Worm (Caenorhabditis elegans): ENCODE results near the gene txdc-17.
"Not testable (repeated sequence)": the region's sequence is repeated elsewhere in the genome, so short reads cannot be mapped to it uniquely, and the experiment has no call there.

txdc-17 gene

DNA sequence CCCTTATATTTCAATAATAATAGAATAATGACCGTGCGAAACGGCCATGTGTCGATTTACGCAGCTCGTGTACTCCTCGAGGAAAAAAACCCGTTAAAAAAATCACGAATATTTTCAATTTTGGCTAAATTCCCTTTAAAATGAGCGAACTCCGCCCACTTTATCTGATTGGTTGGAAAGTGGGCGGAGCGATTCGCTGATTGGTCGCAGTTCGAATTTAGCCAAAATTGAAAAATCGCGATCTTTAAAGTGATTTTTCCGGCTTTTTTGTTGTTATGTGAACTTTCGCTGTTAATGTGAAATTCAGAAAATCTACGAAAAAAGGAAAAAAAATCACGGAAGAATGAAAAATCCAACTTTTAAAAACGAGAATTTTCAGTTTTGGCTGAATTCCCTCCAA lies 16.6 kb upstream of the txdc-17 start:
- TF ChIP-seq him-1 (tag; optimal IDR thresholded peaks at IDR 0.05) (no peak), dao-5 (tag; optimal IDR thresholded peaks at IDR 0.05) (no peak), W03F9.2 (tag; optimal IDR thresholded peaks at IDR 0.05) (no peak)

DNA sequence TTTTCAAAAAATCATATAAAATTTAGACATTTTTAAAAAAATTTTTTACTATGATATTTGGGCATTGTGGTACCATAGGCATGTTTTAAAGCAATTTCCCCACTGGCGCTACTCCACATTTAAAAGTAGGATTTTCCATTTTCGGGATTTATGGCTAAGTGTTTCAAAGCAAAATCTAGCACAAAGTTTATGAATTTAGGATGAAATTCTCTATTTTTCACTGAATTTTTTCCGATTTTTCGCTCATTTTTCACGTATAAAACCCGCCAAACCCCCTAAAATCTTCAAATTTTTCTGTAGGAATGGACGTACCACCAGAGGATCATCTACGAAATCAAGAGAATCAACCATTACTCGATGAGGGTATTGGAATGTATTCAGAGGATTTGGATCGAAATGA lies 15.5 kb upstream of the txdc-17 start, which contains the start of gene pipp-4P:
Gene pipp-4P (plus strand): TSS at position 301 of the 400 bp plus-strand sequence.
- TF ChIP-seq him-1 (tag; optimal IDR thresholded peaks at IDR 0.05) (no peak), dao-5 (tag; optimal IDR thresholded peaks at IDR 0.05) (no peak), W03F9.2 (tag; optimal IDR thresholded peaks at IDR 0.05) (no peak)

DNA sequence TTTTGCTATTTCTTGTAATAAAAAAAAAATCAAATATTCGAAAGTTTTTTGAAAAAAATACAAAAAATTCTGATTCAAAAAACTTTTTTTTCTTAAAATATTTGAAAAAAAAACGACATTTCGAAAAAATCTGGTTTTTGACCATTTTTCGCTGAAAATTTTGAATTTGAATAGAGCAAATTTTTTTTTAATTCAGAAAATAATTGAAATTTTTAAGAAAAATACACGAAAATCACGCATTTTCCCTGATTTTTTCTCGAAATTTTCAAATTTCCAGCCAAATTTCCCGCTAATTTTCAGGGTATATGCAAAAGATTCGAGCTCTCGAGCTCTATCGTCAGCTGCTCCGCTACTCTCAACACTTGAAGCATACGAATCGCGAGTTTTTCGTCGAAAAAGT lies 7.7 kb upstream of the txdc-17 start, which contains the start of gene Y71H2AM.1:
Gene Y71H2AM.1 (plus strand): TSS at position 301 of the 400 bp plus-strand sequence.
- no peak for TF ChIP-seq him-1 (tag; optimal IDR thresholded peaks at IDR 0.05)
- no peak for TF ChIP-seq dao-5 (tag; optimal IDR thresholded peaks at IDR 0.05)
- no peak for TF ChIP-seq W03F9.2 (tag; optimal IDR thresholded peaks at IDR 0.05)

DNA sequence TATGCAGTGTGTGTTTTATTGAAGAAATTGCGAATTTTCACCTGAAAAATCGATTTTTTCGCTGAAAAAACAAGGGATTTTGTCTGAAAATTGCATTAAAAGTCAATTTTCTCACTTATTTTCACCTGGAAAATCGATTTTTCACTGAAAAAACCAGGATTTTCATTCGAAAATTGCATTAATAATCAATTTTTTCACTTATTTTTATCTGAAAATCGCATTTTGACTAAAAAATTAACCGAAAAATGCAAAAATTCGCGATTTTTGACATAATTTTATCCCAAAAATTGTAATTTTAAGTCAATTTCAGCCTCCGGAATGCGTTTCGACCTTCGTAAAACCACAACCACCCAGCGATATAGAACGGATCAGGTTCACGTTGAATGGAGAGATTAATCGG lies 2.0 kb upstream of the txdc-17 start, which contains the start of gene Y71H2AM.29:
Gene Y71H2AM.29 (plus strand): TSS at position 301 of the 400 bp plus-strand sequence.
- TF ChIP-seq him-1 (tag; optimal IDR thresholded peaks at IDR 0.05) (no peak), dao-5 (tag; optimal IDR thresholded peaks at IDR 0.05) (no peak), W03F9.2 (tag; optimal IDR thresholded peaks at IDR 0.05) (no peak)

DNA sequence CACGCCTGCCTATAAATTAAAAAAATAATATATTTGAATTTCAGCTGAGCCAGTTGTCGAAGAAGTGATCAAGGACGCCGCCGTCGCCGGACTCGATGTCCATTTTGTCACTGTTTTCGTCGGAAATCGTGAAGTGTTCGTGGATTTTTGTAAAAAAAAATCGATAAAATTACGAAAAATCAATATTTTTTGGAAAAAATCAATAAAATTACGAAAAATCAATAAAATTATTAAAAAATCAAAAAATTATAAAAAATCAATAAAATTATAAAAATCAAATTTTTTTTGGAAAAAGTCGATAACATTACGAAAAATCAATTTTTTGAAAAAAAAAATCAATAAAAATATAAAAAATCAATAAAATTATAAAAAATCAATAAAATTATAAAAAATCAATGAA lies 535 bp downstream of the txdc-17 start:
- no peak for TF ChIP-seq him-1 (tag; optimal IDR thresholded peaks at IDR 0.05)
- TF ChIP-seq W03F9.2 (tag; optimal IDR thresholded peaks at IDR 0.05) = no peak
- TF ChIP-seq dao-5 (tag; optimal IDR thresholded peaks at IDR 0.05) = no peak

DNA sequence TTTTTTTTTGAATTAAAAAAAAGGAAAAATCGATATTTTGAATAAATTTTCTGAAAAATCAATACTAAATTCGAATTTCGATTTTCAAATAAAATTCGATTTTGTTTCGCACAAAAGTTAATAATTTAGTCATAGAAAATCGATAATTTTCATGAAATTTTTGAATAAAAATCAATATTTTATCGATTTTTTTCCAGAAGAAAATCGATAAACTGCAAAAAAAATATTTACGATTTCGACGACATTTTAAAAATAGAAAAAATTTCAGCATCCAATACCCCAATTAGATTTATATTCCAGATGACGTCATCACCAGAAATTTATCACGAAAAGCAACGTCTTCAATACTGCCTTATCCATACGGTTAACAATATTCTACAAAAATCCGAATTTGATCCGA lies 1.9 kb downstream of the txdc-17 start, which contains the start of gene josd-1:
Gene josd-1 (plus strand): TSS at position 301 of the 400 bp plus-strand sequence.
- TF ChIP-seq him-1 (tag; optimal IDR thresholded peaks at IDR 0.05) (no peak), W03F9.2 (tag; optimal IDR thresholded peaks at IDR 0.05) (no peak), dao-5 (tag; optimal IDR thresholded peaks at IDR 0.05) (no peak)

DNA sequence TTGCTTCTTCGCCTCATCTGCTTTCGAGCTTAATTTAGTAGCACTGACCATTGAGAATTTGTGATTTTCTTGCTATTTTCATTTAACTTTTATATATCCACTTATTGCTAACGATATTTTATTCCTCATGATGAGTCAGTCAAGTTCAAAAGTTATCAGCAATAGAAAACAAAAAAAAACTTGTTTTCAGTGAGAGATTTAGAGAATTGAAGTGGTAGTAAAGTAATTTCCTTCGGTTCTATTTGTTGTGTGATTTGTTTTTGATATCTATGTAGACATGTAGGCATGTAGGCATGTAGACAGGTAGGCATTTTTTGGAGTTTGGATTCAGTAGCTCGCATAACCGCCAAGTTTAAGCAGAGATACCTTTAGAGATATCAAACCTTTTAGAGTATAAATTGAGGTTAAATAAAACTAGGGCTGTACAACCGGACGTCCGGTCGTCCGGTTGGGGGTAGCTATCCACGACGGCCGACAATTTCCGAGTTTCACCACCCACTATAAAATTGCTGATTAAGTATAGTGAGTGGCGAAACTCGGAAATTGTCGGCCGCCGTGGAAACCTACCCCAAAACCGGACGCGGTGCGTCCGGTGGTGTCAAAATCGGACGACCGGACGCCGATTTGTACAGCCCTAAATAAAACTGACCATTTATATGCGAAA lies 6.5 kb downstream of the txdc-17 start, which contains the start of gene Y71H2AR.2:
Gene Y71H2AR.2 (minus strand): TSS at position 51 of the 664 bp plus-strand sequence.
- no peak for TF ChIP-seq dao-5 (tag; optimal IDR thresholded peaks at IDR 0.05)
- TF ChIP-seq him-1 (tag; optimal IDR thresholded peaks at IDR 0.05) = no peak
- TF ChIP-seq W03F9.2 (tag; optimal IDR thresholded peaks at IDR 0.05) = no peak

DNA sequence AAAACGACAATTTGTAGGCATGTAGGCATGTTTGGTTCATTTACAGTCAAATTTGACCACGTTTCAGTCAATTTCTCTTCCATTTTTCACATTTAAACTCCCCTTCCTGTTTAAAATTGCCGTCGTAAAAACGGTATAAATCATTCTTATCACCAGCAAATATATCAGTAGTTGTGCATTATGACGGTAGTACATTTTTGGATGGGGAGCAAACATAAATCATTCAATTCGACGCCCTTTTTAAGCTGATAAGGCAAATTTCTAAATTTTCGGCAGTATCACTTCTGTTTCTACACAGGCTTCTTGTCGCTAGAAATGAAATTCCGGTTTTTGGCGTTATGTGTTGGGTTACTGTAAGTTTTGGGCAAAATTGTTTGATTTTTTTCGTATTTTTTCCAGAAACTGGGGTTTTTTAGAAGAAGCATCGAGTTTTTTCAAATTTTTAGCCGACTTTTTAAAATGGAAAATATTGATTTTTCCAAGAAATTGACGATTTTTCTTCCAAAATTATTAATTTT lies 7.5 kb downstream of the txdc-17 start, which contains the start of gene H34I24.2:
Gene H34I24.2 (plus strand): TSS at position 189 of the 518 bp plus-strand sequence.
- TF ChIP-seq him-1 (tag; optimal IDR thresholded peaks at IDR 0.05) (no peak), dao-5 (tag; optimal IDR thresholded peaks at IDR 0.05) (no peak), W03F9.2 (tag; optimal IDR thresholded peaks at IDR 0.05) (no peak)

DNA sequence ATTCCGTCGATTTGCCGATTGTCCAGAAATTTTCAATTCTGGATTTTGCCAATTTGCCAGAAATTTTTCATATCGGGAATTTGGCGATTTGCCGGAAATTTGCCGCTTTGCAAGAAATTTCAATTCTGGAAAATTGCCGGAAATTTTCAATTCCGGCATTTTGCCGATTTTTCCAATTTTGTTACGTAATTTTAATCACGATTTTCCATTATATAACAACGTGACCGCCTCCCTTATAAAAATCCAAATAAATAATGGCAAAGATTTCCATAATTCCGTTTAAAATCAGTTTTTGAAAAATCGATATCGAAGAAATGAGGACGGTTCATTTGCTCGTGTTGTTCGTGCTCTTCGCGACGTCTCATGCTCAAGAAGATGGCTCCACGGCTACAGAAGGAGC lies 12.3 kb downstream of the txdc-17 start, which contains the start of gene H34I24.1:
Gene H34I24.1 (plus strand): TSS at position 301 of the 400 bp plus-strand sequence.
- TF ChIP-seq him-1, W03F9.2, dao-5 (tag; optimal IDR thresholded peaks at IDR 0.05): not testable (repeated sequence)

DNA sequence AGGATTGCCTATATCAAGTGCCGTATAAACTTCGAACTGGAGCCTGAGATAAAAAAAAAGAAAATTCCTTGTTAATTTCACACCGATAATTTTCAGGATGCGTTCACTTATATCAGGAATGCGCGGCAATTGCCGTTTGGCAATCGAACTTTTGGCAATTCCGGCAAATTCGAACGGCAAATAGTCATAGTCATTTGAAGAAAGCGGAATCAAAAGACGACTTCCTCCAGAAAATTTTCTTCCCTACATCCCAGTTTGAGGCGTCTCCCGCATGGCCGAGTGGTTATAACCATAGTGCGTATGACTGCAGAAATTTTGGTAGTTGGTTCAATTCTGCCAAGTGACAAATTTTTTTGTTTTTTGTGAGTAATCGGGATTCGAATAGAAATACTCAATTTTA lies 21.5 kb downstream of the txdc-17 start, which contains the start of gene F56F11.4:
Gene F56F11.4 (plus strand): TSS at position 301 of the 400 bp plus-strand sequence.
- TF ChIP-seq W03F9.2 (tag; optimal IDR thresholded peaks at IDR 0.05) (no peak), him-1 (tag; optimal IDR thresholded peaks at IDR 0.05) (no peak)

DNA sequence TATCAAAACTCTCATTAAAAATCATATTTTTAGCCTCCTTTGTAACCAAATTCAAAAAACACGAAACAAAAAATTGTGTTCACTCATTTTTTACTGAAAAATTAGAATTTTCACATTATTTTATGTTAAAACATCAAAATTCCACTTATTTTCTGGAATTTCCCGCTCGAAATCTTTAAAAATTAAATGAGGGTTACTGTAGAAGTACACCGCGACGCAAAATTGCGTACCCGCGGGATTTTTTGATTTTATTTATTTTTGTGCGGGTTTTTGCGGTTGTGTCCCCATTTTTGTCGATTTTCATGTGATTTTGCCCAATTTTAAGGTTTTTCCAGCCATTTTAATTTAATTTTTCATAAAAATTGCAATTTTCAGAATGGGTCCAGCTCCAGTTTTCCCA lies 23.9 kb downstream of the txdc-17 start:
- TF ChIP-seq dao-5 (tag; optimal IDR thresholded peaks at IDR 0.05) (no peak), W03F9.2 (tag; optimal IDR thresholded peaks at IDR 0.05) (no peak), him-1 (tag; optimal IDR thresholded peaks at IDR 0.05) (no peak)

DNA sequence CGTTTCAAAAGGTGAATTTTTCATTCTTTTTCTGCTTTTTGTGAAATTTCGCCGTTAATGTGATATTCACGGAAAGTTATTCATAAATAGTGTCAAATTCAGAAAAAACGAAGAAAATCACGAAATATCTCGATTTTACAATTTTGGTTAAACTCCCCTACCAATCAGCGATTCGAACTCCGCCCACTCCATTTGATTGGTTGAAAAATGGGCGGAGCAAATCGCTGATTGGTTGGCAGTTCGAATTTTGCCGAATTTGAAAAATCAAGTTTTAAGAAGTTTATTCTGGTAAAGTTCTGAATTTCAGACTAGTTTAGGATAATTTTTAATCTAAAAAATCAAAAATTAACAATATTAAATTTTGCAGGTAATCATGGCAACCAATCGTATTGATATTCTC lies 30.2 kb downstream of the txdc-17 start:
- no peak for TF ChIP-seq dao-5 (tag; optimal IDR thresholded peaks at IDR 0.05)
- TF ChIP-seq him-1 (tag; optimal IDR thresholded peaks at IDR 0.05) = no peak
- no peak for TF ChIP-seq W03F9.2 (tag; optimal IDR thresholded peaks at IDR 0.05)

DNA sequence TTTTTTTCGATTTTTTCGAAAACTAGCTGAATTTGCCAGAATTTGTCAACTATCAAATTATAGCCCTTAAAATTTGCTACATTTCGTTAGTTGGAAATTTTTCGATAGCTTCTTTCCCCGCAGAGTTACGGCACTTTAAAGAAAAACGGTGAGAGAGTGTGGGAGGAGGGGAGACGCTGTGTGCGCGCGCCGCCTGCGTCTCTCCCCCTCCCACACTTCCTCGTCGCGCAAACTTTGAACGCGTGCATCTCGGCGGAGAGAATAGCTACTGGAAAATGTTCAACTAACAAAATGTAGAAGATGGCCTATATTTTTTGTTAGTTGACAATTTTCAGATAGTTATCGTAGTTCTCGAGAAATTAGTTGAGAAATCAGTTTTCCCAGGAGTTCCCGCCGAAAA lies 32.1 kb downstream of the txdc-17 start:
- no peak for TF ChIP-seq him-1 (tag; optimal IDR thresholded peaks at IDR 0.05)
- TF ChIP-seq W03F9.2 (tag; optimal IDR thresholded peaks at IDR 0.05) = no peak
- TF ChIP-seq dao-5 (tag; optimal IDR thresholded peaks at IDR 0.05) = no peak

DNA sequence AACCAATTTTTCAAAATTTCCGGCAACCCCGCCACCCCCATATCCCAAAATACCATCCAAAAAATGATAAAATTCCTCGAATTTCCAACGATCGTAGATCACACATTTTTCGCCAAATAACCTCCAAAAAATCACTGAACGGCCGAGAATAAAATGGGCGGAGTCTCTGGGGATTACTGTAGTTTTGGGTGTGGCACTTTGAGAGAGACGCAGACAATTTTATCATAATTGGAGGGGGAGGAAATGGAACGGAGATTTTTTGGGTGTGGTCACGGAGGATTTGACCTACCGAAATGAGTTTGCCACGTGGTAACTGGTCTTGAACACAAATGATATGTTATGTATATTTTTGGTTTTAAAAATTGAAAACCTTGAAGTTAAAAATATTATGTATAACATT lies 34.0 kb downstream of the txdc-17 start:
- no peak for TF ChIP-seq him-1 (tag; optimal IDR thresholded peaks at IDR 0.05)
- TF ChIP-seq W03F9.2 (tag; optimal IDR thresholded peaks at IDR 0.05) = no peak
- no peak for TF ChIP-seq dao-5 (tag; optimal IDR thresholded peaks at IDR 0.05)

Measured in whole organism, L4/young adult.